Fruit fly (Drosophila melanogaster) ovary, adult (tissue): Measurements from ENCODE around the gene vsg.
A peak's percentile ranks its signal among the peaks of the same experiment; 100 is the strongest.

Source experiments
- CG17801 ChIP-seq: fragments of 200-800 bp; optimal IDR thresholded peaks from 2 replicates; lab custom pipeline; 2019; ENCODE audit warnings: missing biosample characterization, mild to moderate bottlenecking, missing genetic modification characterization, moderate library complexity; ENCODE audit not compliant: partially characterized antibody

vsg gene

dm6 chr3L:9693552-9694133 is 20.5 kb upstream of the vsg start:
- no peak for TF ChIP-seq CG17801

dm6 chr3L:9694169-9694866 is 19.8 kb upstream of the vsg start:
- TF ChIP-seq CG17801 = no peak

- TF ChIP-seq CG17801 = no peak
Observed at dm6 chr3L:9694867-9695236, 19.3 kb upstream of the vsg start.

dm6 chr3L:9695242-9695641 is 18.9 kb upstream of the vsg start:
- TF ChIP-seq CG17801 = no peak

dm6 chr3L:9695647-9696046 is 18.5 kb upstream of the vsg start:
- no peak for TF ChIP-seq CG17801

- peak; percentile 68 for TF ChIP-seq CG17801
Observed at dm6 chr3L:9696650-9697526, 17.2 kb upstream of the vsg start, which contains the start of gene Prps. Gene Prps (minus strand): TSS chr3L:9696700.

- no peak for TF ChIP-seq CG17801
Observed at dm6 chr3L:9697527-9697883, 16.6 kb upstream of the vsg start.

- peak; percentile 44 for TF ChIP-seq CG17801
Observed at dm6 chr3L:9698193-9698642, 15.9 kb upstream of the vsg start, which contains the start of gene Ubc4. Gene Ubc4 (plus strand): TSS chr3L:9698336.

- no peak for TF ChIP-seq CG17801
Observed at dm6 chr3L:9703495-9703894, 10.6 kb upstream of the vsg start, which contains the start of gene CG6761. Gene CG6761 (minus strand): TSS chr3L:9703595.

- no peak for TF ChIP-seq CG17801
Observed at dm6 chr3L:9704162-9704748, 9.9 kb upstream of the vsg start, which contains the start of gene CG16711. Gene CG16711 (plus strand): TSS chr3L:9704331.

- TF ChIP-seq CG17801 = no peak
Observed at dm6 chr3L:9705591-9705990, 8.5 kb upstream of the vsg start.

- TF ChIP-seq CG17801 = no peak
Observed at dm6 chr3L:9708797-9709196, 5.3 kb upstream of the vsg start.

dm6 chr3L:9711203-9711602 is 2.9 kb upstream of the vsg start:
- TF ChIP-seq CG17801 = no peak

dm6 chr3L:9712066-9712789 is 1.9 kb upstream of the vsg start:
- TF ChIP-seq CG17801 = no peak

dm6 chr3L:9713383-9713827 is 719 bp upstream of the vsg start, which contains the start of gene SH3PX1:
Gene SH3PX1 (minus strand): TSS chr3L:9713827.
- TF ChIP-seq CG17801 = no peak

- TF ChIP-seq CG17801 = no peak
Observed at dm6 chr3L:9714537-9715144, 517 bp downstream of the vsg start.
